Worm (Caenorhabditis elegans) whole organism, midembryonic: ENCODE results near the gene C07D10.6.
"Not testable (repeated sequence)": the region's sequence is repeated elsewhere in the genome, so short reads cannot be mapped to it uniquely, and the experiment has no call there.

Experiments
- T22C8.4 ChIP-seq: fragments of 200-800 bp; sonication (Bioruptor generic); IDR thresholded peaks from 2 replicates; pipeline ENCODE4 v1.3.6; 2022; ENCODE audit warnings: missing genetic modification characterization, missing compliant biosample characterization
- cog-1 ChIP-seq: sonication (generic microtip); optimal IDR thresholded peaks from 2 replicates; lab custom pipeline; 2016; ENCODE audit warnings: missing genetic modification characterization, missing compliant biosample characterization
- flt-1 ChIP-seq: fragments of 200-800 bp; sonication (Bioruptor generic); IDR thresholded peaks from 2 replicates; pipeline ENCODE4 v1.3.6; 2022; ENCODE audit warnings: missing genetic modification characterization, missing compliant biosample characterization
- klf-2 ChIP-seq: fragments of 200-800 bp; sonication (Bioruptor generic); conservative IDR thresholded peaks from 2 replicates; pipeline ENCODE4 v1.3.6; 2022; ENCODE audit warnings: missing genetic modification reagents, missing genetic modification characterization, missing compliant biosample characterization
- med-1 ChIP-seq: sonication (generic microtip); optimal IDR thresholded peaks from 2 replicates; lab custom pipeline; 2017; ENCODE audit warnings: missing genetic modification characterization, mild to moderate bottlenecking, missing compliant biosample characterization, antibody characterized with exemption, missing genetic modification reagents; ENCODE audit not compliant: insufficient read depth
- ref-1 ChIP-seq: fragments of 200-800 bp; sonication (Bioruptor generic); conservative IDR thresholded peaks from 2 replicates; pipeline ENCODE4 v1.3.6; 2022; ENCODE audit warnings: missing genetic modification reagents, missing genetic modification characterization, missing compliant biosample characterization
- tab-1 ChIP-seq: fragments of 200-800 bp; sonication (Bioruptor generic); IDR thresholded peaks from 2 replicates; pipeline ENCODE4 v1.3.6; 2022; ENCODE audit warnings: missing genetic modification characterization, missing compliant biosample characterization
- ztf-23 ChIP-seq: fragments of 200-800 bp; sonication (Bioruptor generic); IDR thresholded peaks from 2 replicates; pipeline ENCODE4 v1.3.6; 2022; ENCODE audit warnings: missing genetic modification reagents, missing genetic modification characterization, missing compliant biosample characterization
- ztf-29 ChIP-seq: fragments of 200-800 bp; sonication (Bioruptor generic); IDR thresholded peaks from 2 replicates; pipeline ENCODE4 v1.3.6; 2022; ENCODE audit warnings: missing genetic modification reagents, missing genetic modification characterization, missing compliant biosample characterization

C07D10.6 gene

DNA sequence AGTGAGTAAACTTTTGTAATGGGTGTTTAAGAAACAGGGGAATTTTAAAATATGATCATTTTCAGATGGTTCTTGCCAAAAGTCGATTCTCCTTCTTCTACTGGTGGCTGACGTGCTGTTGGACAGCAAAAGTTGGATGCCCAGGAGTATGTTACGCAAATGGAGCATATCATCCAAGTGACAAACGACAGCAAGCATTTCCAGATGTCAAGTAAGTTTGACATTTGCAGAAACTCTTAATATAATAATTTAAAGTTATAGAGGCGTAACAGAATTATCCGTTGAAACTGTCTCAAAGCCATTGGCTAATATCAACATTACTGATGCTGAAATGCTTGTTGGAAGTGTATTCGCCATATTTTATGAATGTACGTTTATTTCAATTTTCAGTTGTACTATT lies 31.1 kb upstream of the C07D10.6 start:
- TF ChIP-seq ztf-23 (GFP tag; lab: Robert Waterston, UW): no peak
- TF ChIP-seq med-1 (GFP tag; lab: Kevin White, UChicago): no peak
- TF ChIP-seq cog-1 (tag; lab: Kevin White, UChicago): no peak
- no peak for TF ChIP-seq flt-1 (GFP tag; lab: Robert Waterston, UW)
- TF ChIP-seq tab-1 (GFP tag; lab: Robert Waterston, UW): no peak

DNA sequence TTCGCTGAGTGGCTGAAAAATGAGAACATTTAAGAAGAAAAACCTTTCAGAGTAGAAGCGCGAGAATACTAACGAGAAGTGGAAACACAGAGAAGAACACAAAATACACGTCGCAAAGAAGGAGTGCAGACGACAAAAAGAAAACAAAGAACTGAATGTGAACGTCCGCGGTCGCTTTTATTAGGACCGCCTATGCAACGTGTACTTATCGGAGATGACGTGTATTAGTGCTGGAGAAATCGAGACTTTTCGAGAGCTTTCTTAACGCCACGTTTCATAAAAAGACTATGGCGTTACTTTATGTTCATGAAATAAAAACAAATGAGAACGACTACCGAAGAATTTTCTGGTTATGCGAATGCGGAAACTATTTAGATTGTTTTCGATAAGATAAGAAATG lies 26.6 kb upstream of the C07D10.6 start, which contains the start of gene hsp-4:
Gene hsp-4, minus strand, starts transcription at position 139 of the 400 bp plus-strand sequence.
- no peak for TF ChIP-seq med-1 (GFP tag; lab: Kevin White, UChicago)
- TF ChIP-seq flt-1 (GFP tag; lab: Robert Waterston, UW): no peak
- TF ChIP-seq ztf-23 (GFP tag; lab: Robert Waterston, UW): no peak
- TF ChIP-seq ztf-29 (GFP tag; lab: Robert Waterston, UW): no peak
- TF ChIP-seq T22C8.4: no peak
- TF ChIP-seq ref-1 (GFP tag; lab: Robert Waterston, UW): no peak
- TF ChIP-seq tab-1 (GFP tag; lab: Robert Waterston, UW): no peak
- TF ChIP-seq klf-2: no peak
- TF ChIP-seq cog-1 (tag; lab: Kevin White, UChicago): no peak

DNA sequence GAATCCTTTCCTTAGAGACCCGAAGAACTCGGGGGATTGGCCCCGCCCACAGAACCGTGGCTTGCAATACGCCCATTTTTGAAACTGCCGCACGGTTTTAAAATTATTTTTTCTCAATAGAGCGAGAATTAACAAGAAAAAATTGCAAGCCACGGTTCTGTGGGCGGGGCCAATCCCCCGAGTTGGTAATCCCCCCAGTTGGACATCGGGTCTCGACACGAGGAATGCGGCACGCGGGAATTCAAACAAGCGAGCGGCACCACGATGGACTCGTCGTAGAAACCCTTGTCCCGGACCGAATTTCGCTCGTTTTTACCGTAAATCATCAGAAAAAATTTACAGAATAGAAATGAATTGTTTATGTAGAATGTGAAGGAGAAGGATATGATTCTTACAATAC lies 26.1 kb upstream of the C07D10.6 start:
- TF ChIP-seq ztf-23 (GFP tag; lab: Robert Waterston, UW): no peak
- TF ChIP-seq cog-1 (tag; lab: Kevin White, UChicago): no peak
- 0 out of 2 replicates have a peak, but pooled peaks have one; percentile 33 for TF ChIP-seq flt-1 (GFP tag; lab: Robert Waterston, UW)

DNA sequence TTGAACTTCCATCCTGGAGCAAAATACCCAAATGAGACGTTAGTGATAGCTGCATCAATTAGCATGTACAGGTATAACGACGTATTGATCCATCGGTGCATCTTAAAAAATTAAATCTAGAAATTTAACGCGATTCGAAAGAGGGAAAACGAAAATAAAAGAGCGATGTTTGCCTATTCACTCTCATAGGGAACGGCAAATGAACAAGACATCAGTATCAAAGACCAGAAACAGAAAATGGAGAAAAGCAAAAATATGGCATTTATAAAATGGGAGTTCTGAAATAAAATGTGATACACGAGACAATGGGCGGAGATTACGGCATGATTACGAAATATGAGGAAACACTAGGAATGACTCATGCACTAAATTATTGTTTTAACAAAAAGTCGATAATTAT lies 22.8 kb upstream of the C07D10.6 start, which contains the start of gene haf-2:
Gene haf-2, minus strand, starts transcription at position 101 of the 400 bp plus-strand sequence.
- TF ChIP-seq cog-1 (tag; lab: Kevin White, UChicago) (no peak), med-1 (GFP tag; lab: Kevin White, UChicago) (no peak), ztf-23 (GFP tag; lab: Robert Waterston, UW) (no peak), T22C8.4 (no peak), tab-1 (GFP tag; lab: Robert Waterston, UW) (no peak), flt-1 (GFP tag; lab: Robert Waterston, UW) (no peak), klf-2 (no peak), ztf-29 (GFP tag; lab: Robert Waterston, UW) (no peak)

DNA sequence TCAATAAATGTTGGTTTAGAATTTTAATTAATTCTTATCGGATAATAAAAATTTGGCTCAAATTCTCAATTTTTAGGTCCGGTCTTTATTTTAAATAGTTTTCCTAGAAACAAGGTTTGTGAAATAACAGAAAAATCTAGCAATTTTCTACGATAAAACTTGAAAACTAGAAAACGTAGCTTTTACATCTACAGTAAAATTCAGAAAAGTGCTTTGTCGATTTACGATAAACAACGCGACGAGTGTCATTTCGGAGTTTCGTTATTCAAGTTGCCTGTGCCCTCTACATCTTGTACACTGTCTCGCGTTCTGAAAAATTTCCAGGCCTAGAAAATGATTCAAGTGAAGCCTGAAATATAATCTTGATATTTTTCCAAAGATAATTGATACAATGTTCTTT lies 22.3 kb upstream of the C07D10.6 start:
- no peak for TF ChIP-seq T22C8.4
- TF ChIP-seq ztf-23 (GFP tag; lab: Robert Waterston, UW): no peak
- no peak for TF ChIP-seq klf-2
- no peak for TF ChIP-seq ref-1 (GFP tag; lab: Robert Waterston, UW)
- no peak for TF ChIP-seq flt-1 (GFP tag; lab: Robert Waterston, UW)
- TF ChIP-seq ztf-29 (GFP tag; lab: Robert Waterston, UW): no peak
- TF ChIP-seq cog-1 (tag; lab: Kevin White, UChicago): no peak

DNA sequence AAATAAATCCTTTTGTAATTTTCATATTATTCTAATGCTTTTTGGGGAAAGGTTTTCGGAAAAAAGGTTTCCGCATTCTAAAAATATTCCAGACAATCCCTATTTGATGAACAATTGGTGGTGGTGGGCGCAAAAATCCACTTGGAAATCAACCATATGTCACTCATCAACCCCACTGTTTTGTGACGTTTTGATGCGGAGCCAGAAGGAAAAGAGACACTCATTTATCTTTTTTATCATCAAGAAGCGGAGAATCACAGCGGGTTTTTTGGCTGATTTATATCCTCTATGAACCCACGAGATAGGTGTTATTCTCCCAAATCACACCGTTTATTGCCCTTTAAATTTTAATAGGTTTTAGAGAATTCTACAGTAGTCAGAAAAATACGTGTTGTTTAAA lies 21.9 kb upstream of the C07D10.6 start:
- TF ChIP-seq tab-1 (GFP tag; lab: Robert Waterston, UW): no peak

DNA sequence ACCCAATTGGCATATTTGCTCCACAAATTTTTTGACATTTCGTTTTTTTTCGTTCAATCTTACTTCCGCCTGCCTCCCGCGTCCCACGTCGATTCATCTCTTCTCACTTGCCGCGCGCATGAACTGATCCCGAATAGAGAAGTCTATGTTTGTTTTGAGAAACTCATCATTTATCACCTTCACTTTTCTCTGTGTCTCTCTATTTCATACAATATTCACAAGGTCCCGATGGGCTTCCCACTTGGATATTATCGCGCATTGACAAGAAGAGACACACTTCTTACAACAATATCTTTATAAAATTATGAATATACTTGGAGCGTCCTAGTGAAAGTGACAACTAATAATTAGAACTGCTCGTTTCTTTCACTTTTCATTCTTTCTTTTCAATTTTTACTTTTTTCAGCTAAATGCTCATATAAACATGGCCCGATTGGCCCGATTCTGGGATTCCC lies 20.6 kb upstream of the C07D10.6 start, which contains the start of gene insc-1:
Gene insc-1, plus strand, starts transcription at position 405 of the 455 bp plus-strand sequence.
- TF ChIP-seq cog-1 (tag; lab: Kevin White, UChicago): no peak
- no peak for TF ChIP-seq med-1 (GFP tag; lab: Kevin White, UChicago)
- no peak for TF ChIP-seq ztf-29 (GFP tag; lab: Robert Waterston, UW)
- TF ChIP-seq tab-1 (GFP tag; lab: Robert Waterston, UW): no peak
- no peak for TF ChIP-seq T22C8.4
- no peak for TF ChIP-seq ref-1 (GFP tag; lab: Robert Waterston, UW)
- no peak for TF ChIP-seq klf-2
- no peak for TF ChIP-seq flt-1 (GFP tag; lab: Robert Waterston, UW)
- no peak for TF ChIP-seq ztf-23 (GFP tag; lab: Robert Waterston, UW)

DNA sequence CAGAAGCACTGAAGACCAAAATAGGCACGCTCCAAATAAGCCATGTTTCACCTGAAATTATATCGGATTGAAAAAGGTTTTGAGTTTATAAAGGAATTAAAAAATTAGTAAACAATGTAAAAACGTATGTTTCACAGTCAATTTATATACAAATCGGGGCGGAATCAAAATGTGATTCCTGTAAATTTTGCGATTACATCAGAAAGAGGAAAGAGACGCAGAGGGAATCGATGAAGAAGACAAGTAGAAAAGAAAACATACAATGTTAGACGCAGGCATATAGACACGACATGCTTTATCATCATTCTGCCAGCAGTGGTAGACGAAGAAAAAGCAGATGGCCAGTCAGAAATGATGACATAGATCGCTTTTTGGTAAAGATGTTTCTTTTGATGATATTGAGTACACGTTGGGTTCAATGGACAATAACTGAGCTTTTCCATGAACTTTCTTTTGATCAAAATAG lies 15.1 kb upstream of the C07D10.6 start, which contains the start of gene msra-1:
Gene msra-1, minus strand, starts transcription at position 51 of the 466 bp plus-strand sequence.
- no peak for TF ChIP-seq tab-1 (GFP tag; lab: Robert Waterston, UW)
- TF ChIP-seq ref-1 (GFP tag; lab: Robert Waterston, UW): no peak
- TF ChIP-seq flt-1 (GFP tag; lab: Robert Waterston, UW): no peak
- peak; percentile 66 for TF ChIP-seq cog-1 (tag; lab: Kevin White, UChicago)

DNA sequence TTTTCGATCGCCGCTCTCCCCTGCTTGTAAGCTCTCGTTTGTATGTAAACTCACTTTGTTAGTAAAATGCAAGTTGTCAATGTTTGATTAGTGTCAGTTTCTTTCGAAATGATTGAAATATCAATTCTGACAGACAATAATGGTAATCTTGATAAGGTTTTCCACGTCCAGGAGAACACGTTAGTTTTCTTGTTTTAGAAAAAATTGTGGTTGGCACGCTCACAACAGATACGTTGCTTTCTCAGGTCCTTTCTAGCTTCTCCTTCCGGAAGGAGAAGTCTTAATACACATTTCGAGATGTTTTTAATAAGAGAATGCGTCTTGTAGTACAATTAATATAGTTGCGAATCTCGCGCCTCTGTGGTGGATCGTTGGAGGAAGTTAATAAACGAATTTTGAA lies 10.4 kb upstream of the C07D10.6 start, which contains the start of gene F43E2.6:
Gene F43E2.6, minus strand, starts transcription at position 101 of the 400 bp plus-strand sequence.
- TF ChIP-seq T22C8.4: no peak
- TF ChIP-seq ref-1 (GFP tag; lab: Robert Waterston, UW): no peak
- no peak for TF ChIP-seq ztf-29 (GFP tag; lab: Robert Waterston, UW)
- no peak for TF ChIP-seq med-1 (GFP tag; lab: Kevin White, UChicago)
- TF ChIP-seq cog-1 (tag; lab: Kevin White, UChicago): no peak
- TF ChIP-seq tab-1 (GFP tag; lab: Robert Waterston, UW): no peak
- TF ChIP-seq flt-1 (GFP tag; lab: Robert Waterston, UW): no peak
- TF ChIP-seq ztf-23 (GFP tag; lab: Robert Waterston, UW): no peak
- no peak for TF ChIP-seq klf-2

DNA sequence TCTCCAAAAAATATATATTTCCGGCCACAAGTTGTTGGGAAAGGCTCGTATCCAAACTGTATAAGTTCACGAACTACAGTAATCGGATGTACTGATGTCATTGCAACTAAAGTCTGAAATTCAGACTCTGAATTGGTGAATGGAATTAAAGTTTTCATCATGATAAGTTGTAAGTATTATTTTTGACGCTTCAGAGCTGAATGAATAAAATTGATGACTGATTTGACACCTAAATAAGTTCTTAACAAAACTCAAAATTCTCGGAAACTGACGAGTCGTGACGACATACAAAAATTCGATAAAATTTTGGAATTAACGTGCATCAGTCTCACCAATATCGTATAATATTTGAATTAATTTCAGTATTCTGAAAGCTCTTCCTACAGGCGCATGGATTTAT lies 8.9 kb upstream of the C07D10.6 start, which contains the start of gene F43E2.11:
Gene F43E2.11, minus strand, starts transcription at position 101 of the 400 bp plus-strand sequence.
- not testable (repeated sequence) for TF ChIP-seq ref-1, ztf-29, tab-1 (GFP tag; lab: Robert Waterston, UW)
